Worm (Caenorhabditis elegans) whole organism, midembryonic: Measurements from ENCODE around the gene nhr-183.
"Not testable (repeated sequence)": the region's sequence is repeated elsewhere in the genome, so short reads cannot be mapped to it uniquely, and the experiment has no call there.

Source experiments
- T22C8.4 ChIP-seq: fragments of 200-800 bp; sonication (Bioruptor generic); IDR thresholded peaks from 2 replicates; pipeline ENCODE4 v1.3.6; 2022; ENCODE audit warnings: missing genetic modification characterization, missing compliant biosample characterization
- cog-1 ChIP-seq: sonication (generic microtip); optimal IDR thresholded peaks from 2 replicates; lab custom pipeline; 2016; ENCODE audit warnings: missing genetic modification characterization, missing compliant biosample characterization
- flt-1 ChIP-seq: fragments of 200-800 bp; sonication (Bioruptor generic); IDR thresholded peaks from 2 replicates; pipeline ENCODE4 v1.3.6; 2022; ENCODE audit warnings: missing genetic modification characterization, missing compliant biosample characterization
- klf-2 ChIP-seq: fragments of 200-800 bp; sonication (Bioruptor generic); conservative IDR thresholded peaks from 2 replicates; pipeline ENCODE4 v1.3.6; 2022; ENCODE audit warnings: missing genetic modification reagents, missing genetic modification characterization, missing compliant biosample characterization
- med-1 ChIP-seq: sonication (generic microtip); optimal IDR thresholded peaks from 2 replicates; lab custom pipeline; 2017; ENCODE audit warnings: missing genetic modification characterization, mild to moderate bottlenecking, missing compliant biosample characterization, antibody characterized with exemption, missing genetic modification reagents; ENCODE audit not compliant: insufficient read depth
- ref-1 ChIP-seq: fragments of 200-800 bp; sonication (Bioruptor generic); conservative IDR thresholded peaks from 2 replicates; pipeline ENCODE4 v1.3.6; 2022; ENCODE audit warnings: missing genetic modification reagents, missing genetic modification characterization, missing compliant biosample characterization
- tab-1 ChIP-seq: fragments of 200-800 bp; sonication (Bioruptor generic); IDR thresholded peaks from 2 replicates; pipeline ENCODE4 v1.3.6; 2022; ENCODE audit warnings: missing genetic modification characterization, missing compliant biosample characterization
- ztf-23 ChIP-seq: fragments of 200-800 bp; sonication (Bioruptor generic); IDR thresholded peaks from 2 replicates; pipeline ENCODE4 v1.3.6; 2022; ENCODE audit warnings: missing genetic modification reagents, missing genetic modification characterization, missing compliant biosample characterization
- ztf-29 ChIP-seq: fragments of 200-800 bp; sonication (Bioruptor generic); IDR thresholded peaks from 2 replicates; pipeline ENCODE4 v1.3.6; 2022; ENCODE audit warnings: missing genetic modification reagents, missing genetic modification characterization, missing compliant biosample characterization

The nhr-183 gene

DNA sequence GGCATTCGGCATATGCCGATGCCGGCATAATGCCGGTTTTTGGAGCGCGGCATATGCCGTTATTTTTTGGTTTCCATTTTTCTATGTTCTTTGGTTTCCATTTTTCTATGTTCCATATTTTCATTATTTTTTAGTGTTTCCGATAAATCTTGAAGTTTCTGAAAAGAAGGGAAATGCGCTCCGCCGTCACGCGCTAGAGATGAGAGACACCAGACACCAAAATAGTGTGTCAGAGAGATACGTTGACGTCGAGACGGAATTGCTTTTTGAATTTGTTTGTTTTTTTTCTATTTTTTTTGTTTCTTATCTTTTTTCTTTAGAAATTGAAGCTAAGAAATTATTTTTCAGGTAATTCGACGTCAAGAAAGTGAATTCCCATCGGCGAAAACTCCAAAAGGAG, 9.2 kb downstream of the nhr-183 start, which contains the start of gene F41B5.1:
F41B5.1 (plus strand) TSS at position 343 of the 400 bp plus-strand sequence.
- TF ChIP-seq tab-1; klf-2 (GFP tag; lab: Robert Waterston, UW); ztf-23 (GFP tag; lab: Robert Waterston, UW): not testable (repeated sequence)

DNA sequence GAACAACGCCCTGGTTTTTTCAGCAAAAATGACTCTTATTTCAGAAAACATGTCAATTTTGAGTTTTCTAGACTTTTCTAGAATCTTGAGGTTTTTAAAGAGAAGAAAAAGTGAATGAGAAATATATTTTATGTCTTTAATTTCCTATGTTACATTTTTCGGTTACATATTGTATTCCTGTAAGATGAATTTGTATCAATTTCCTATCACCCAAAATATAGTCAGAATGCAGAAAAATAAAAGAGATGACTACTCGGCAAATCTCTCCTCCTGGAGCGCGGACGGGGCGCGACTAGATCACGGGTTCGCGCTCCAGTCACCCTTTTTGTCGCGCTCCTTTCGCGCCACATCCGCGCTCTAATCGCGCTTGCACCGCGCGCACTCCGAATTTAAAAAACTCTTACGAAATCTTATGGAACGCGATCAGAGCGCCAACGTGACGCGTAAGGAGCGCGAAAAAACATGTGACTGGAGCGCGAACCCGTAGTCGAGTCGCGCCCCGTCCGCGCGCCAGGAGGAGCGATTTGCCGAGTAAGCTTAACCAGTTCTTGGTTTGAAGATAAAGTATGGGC, 9.8 kb downstream of the nhr-183 start, which contains the start of gene str-253:
str-253 (minus strand) TSS at position 51 of the 572 bp plus-strand sequence.
- TF ChIP-seq tab-1 (no peak), klf-2 (GFP tag; lab: Robert Waterston, UW) (no peak), ztf-23 (GFP tag; lab: Robert Waterston, UW) (no peak), T22C8.4 (no peak), flt-1 (GFP tag; lab: Robert Waterston, UW) (no peak), med-1 (no peak), cog-1 (tag; lab: Kevin White, UChicago) (no peak), ztf-29 (GFP tag; lab: Robert Waterston, UW) (no peak), ref-1 (GFP tag; lab: Robert Waterston, UW) (no peak)

DNA sequence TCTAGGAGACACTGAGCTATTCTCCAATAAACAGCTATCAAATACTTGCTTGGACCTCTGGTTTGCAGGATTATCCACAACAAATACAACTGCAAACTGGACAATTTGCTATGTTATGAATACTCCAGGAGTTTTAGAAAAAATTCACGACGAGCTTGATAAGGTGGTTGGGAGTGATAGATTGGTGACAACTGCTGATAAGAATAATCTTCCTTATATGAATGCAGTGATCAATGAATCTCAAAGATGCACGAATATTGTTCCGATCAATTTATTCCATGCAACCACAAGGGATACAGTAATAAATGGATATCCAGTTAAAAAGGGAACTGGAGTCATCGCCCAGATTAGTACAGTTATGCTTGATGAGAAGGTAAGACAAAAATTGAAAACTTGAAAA, 12.7 kb downstream of the nhr-183 start:
- TF ChIP-seq klf-2 (GFP tag; lab: Robert Waterston, UW) (no peak), T22C8.4 (no peak), flt-1 (GFP tag; lab: Robert Waterston, UW) (no peak), ztf-23 (GFP tag; lab: Robert Waterston, UW) (no peak), ref-1 (GFP tag; lab: Robert Waterston, UW) (no peak), tab-1 (no peak), med-1 (no peak), ztf-29 (GFP tag; lab: Robert Waterston, UW) (no peak), cog-1 (tag; lab: Kevin White, UChicago) (no peak)

DNA sequence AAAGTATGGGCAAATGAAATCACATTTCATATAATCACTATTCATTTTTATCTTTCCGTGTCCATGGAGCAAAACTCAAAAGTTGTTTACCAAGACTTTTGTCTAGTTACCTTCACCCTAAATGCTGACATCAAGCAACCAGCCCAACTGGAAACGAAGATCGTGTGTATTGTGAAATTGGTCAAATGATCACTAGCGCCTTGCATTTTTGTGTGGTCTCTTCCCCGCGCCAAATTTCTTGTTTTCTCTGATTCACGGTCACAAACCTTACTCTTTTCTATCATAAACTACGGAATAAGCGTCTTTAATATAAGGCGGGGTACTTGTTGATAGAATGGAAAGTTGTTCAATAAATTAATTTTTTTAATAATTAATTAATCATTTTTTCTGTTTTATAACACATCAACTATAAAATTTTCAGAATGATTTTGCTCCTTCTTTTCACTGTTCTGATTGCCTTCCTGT, 14.3 kb downstream of the nhr-183 start, which contains the start of gene cyp-33C7:
cyp-33C7 (plus strand) TSS at position 415 of the 465 bp plus-strand sequence.
- no peak for TF ChIP-seq ztf-29 (GFP tag; lab: Robert Waterston, UW)

DNA sequence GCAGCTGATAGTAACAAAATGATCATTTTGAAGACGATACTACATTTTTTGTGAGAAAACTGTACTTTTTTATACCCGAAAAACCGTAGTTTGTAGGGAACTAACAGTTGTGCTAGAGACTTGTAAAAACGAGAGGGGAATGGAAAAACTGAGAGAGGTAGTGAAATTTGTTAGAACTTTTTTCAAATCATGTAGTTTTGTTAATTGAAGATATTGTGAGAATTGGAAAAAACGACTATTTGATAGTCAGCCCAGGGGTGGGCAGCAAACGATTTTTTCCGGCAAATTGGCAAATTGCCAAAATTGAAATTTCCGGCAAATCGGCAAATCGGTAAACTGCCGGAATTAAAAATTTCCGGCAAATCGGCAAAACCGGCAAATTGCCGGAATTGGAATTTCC, 15.1 kb downstream of the nhr-183 start, which contains the start of gene cyp-33C6:
cyp-33C6 (minus strand) TSS at position 101 of the 400 bp plus-strand sequence.
- no peak for TF ChIP-seq med-1
- no peak for TF ChIP-seq ztf-29 (GFP tag; lab: Robert Waterston, UW)
- no peak for TF ChIP-seq klf-2 (GFP tag; lab: Robert Waterston, UW)
- no peak for TF ChIP-seq ztf-23 (GFP tag; lab: Robert Waterston, UW)
- no peak for TF ChIP-seq flt-1 (GFP tag; lab: Robert Waterston, UW)
- no peak for TF ChIP-seq ref-1 (GFP tag; lab: Robert Waterston, UW)
- no peak for TF ChIP-seq T22C8.4
- TF ChIP-seq tab-1, result no peak
- no peak for TF ChIP-seq cog-1 (tag; lab: Kevin White, UChicago)

DNA sequence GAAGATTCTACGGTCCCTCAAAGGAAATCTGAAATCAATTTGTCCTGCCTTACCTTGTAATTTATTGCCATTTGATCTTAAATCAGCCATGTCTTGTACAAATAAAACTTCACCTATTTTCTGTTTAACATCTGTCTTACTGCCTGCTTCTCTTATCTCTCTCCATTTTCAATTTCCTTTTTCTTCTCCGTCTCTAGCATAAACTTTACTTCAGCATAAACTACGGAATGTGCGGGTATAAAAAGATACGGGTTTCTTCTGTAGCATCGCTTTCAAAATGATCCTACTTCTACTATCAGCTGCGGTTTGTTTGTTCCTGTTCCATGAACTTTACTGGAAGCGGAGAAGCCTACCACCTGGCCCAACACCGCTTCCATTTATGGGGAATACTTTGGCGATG, 19.7 kb downstream of the nhr-183 start, which contains the start of gene cyp-33C5:
cyp-33C5 (plus strand) TSS at position 254 of the 400 bp plus-strand sequence.
- TF ChIP-seq ztf-29 (GFP tag; lab: Robert Waterston, UW), result no peak

DNA sequence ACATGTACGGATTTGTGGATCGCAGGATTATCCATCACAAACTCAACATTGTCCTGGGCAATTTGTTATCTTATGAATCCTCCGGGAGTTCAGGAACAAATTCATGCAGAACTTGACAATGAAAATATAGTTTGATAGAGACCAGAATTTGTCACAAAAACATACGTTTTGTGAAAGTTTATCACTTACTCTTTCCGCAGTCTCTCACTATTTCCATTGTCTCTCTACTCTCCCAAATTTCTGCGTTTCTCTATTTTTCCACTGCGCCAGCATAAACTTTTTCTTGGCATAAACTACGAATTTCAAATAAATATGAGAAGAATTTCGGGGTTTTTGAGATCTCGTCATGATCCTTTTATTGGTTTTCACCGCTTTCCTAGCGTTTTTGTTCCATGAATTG, 21.8 kb downstream of the nhr-183 start, which contains the start of gene cyp-33C3:
cyp-33C3 (plus strand) TSS at position 149 of the 400 bp plus-strand sequence.
- no peak for TF ChIP-seq ref-1 (GFP tag; lab: Robert Waterston, UW)
- TF ChIP-seq ztf-23 (GFP tag; lab: Robert Waterston, UW), result no peak
- no peak for TF ChIP-seq cog-1 (tag; lab: Kevin White, UChicago)
- TF ChIP-seq tab-1, result no peak
- TF ChIP-seq T22C8.4, result no peak
- TF ChIP-seq flt-1 (GFP tag; lab: Robert Waterston, UW), result no peak
- no peak for TF ChIP-seq ztf-29 (GFP tag; lab: Robert Waterston, UW)
- TF ChIP-seq klf-2 (GFP tag; lab: Robert Waterston, UW), result no peak
- no peak for TF ChIP-seq med-1

DNA sequence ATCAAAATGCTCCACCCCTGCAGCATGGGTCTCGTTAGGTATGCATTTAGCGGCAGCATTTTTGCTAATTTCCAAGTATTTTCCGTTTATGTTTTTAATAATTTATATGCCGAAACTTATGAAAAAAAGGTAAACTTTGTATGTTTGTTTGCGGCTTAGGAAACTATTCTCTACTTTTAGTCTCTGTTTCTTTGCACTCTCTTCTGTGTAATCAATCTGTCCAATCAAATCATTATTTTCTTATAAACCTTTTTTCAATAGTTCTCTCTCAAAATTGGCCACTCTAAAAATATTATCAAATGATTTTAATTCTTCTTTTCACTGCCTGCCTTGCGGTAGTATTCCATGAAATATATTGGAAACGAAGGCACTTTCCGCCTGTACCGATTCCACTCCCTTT, 26.4 kb downstream of the nhr-183 start:
- TF ChIP-seq ztf-29 (GFP tag; lab: Robert Waterston, UW) (no peak), klf-2 (GFP tag; lab: Robert Waterston, UW) (no peak), T22C8.4 (no peak), ref-1 (GFP tag; lab: Robert Waterston, UW) (no peak), tab-1 (no peak), flt-1 (GFP tag; lab: Robert Waterston, UW) (no peak), cog-1 (tag; lab: Kevin White, UChicago) (no peak), med-1 (no peak), ztf-23 (GFP tag; lab: Robert Waterston, UW) (no peak)

DNA sequence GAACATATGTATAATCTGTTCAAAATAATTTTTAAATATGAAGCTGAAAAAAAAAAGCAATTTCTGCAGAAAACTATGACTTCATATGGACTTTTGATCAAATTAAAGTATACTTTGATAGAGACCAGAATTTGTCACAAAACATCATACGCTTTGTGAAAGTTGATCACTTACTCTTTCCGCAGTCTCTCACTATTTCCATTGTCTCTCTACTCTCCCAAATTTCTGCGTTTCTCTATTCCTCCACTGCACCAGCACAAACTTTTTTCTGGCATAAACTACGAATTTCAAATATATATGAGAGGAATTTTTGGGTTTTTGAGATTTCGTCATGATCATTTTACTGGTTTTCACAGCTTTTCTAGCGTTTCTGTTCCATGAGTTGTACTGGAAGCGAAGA, 28.6 kb downstream of the nhr-183 start, which contains the start of gene cyp-33C4:
cyp-33C4 (plus strand) TSS at position 293 of the 400 bp plus-strand sequence.
- no peak for TF ChIP-seq flt-1 (GFP tag; lab: Robert Waterston, UW)
- no peak for TF ChIP-seq cog-1 (tag; lab: Kevin White, UChicago)
- no peak for TF ChIP-seq ref-1 (GFP tag; lab: Robert Waterston, UW)

DNA sequence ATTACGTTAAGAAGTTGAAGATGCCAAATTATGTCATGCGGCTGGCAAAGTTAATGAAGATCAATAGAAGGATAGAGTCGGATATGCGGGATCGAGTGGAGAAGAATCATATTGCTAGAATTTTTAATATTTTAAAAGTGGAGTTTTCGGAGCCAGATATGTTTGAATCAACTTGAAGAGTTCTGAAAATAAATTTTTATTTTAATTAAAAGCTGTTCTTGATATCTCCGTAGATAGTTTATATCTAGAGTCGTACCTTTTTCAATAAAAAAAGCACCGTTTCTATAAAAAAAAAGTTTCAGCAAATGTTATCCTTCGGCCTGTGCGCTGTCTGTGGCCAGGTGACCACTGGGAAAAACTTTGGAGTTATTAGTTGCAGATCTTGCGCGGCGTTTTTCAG, 31.3 kb downstream of the nhr-183 start, which contains the start of gene nhr-96:
nhr-96 (plus strand) TSS at position 301 of the 400 bp plus-strand sequence.
- no peak for TF ChIP-seq T22C8.4
- TF ChIP-seq cog-1 (tag; lab: Kevin White, UChicago), result no peak
- no peak for TF ChIP-seq ztf-23 (GFP tag; lab: Robert Waterston, UW)
- TF ChIP-seq med-1, result no peak
- no peak for TF ChIP-seq flt-1 (GFP tag; lab: Robert Waterston, UW)
- TF ChIP-seq ztf-29 (GFP tag; lab: Robert Waterston, UW), result no peak
- no peak for TF ChIP-seq klf-2 (GFP tag; lab: Robert Waterston, UW)
- no peak for TF ChIP-seq ref-1 (GFP tag; lab: Robert Waterston, UW)
- TF ChIP-seq tab-1, result no peak
